Fruit fly (Drosophila melanogaster): ENCODE results near the gene CG32640.

Gene CG32640

DNA sequence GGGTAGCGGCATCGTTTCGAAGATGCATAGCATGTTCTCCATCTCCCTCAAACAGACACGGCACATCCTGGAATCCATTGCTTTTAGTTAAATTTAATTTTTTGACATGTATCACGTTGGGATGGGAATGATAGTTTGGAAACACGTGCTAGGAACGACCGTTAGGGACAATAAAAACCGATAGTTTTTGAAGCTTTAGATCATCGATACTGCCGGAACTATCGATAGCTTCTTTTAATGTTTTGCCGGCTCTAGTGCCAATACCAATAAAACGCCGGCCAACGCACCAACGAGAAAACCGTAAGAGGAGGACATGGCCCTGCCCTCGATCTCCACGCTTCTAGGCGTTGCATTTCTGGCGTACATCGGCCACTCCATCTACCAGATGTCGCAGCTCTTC, 23.0 kb upstream of the CG32640 start, which contains the start of the genes CG4318 and CG4332 (continued):
- TF ChIP-seq Ravus (GFP tag; IDR thresholded peaks at IDR 0.05): no peak
- TF ChIP-seq CG4328 (GFP tag; optimal IDR thresholded peaks at IDR 0.05): no peak
- peak; percentile 33 for TF ChIP-seq cg (GFP tag; optimal IDR thresholded peaks at IDR 0.05)
- TF ChIP-seq otp (GFP tag; IDR thresholded peaks at IDR 0.05): no peak
- no peak for TF ChIP-seq CG17328 (GFP tag; IDR thresholded peaks at IDR 0.05)
- no peak for TF ChIP-seq PHDP (tag; optimal IDR thresholded peaks at IDR 0.05)
- TF ChIP-seq CG10431 (GFP tag; optimal IDR thresholded peaks at IDR 0.05): no peak
- TF ChIP-seq ftz-f1 (GFP tag; optimal IDR thresholded peaks at IDR 0.05): peak; percentile 2
- TF ChIP-seq so (GFP tag; IDR thresholded peaks at IDR 0.05): no peak
- TF ChIP-seq CG3838 (GFP tag; optimal IDR thresholded peaks at IDR 0.05): no peak
- TF ChIP-seq Fer2 (tag; optimal IDR thresholded peaks at IDR 0.05): no peak
- TF ChIP-seq D (optimal IDR thresholded peaks at IDR 0.05): no peak
- no peak for TF ChIP-seq D (GFP tag; optimal IDR thresholded peaks at IDR 0.05)
- TF ChIP-seq MTF-1 (GFP tag; optimal IDR thresholded peaks at IDR 0.05; ENCODE audit: borderline replicate concordance): no peak
- TF ChIP-seq tup (GFP tag; optimal IDR thresholded peaks at IDR 0.05): no peak
- peak; percentile 87 for TF ChIP-seq CG34224 (GFP tag; IDR thresholded peaks at IDR 0.05; ENCODE audit: partially characterized antibody)
- peak; percentile 82 for TF ChIP-seq tna (GFP tag; IDR thresholded peaks at IDR 0.05; ENCODE audit: partially characterized antibody)
- no peak for TF ChIP-seq Nf-YC (tag; optimal IDR thresholded peaks at IDR 0.05)
- peak; percentile 59 for TF ChIP-seq stwl (tag; optimal IDR thresholded peaks at IDR 0.05)
- TF ChIP-seq sob (GFP tag; IDR thresholded peaks at IDR 0.05): no peak
- no peak for TF ChIP-seq CG3281 (GFP tag; optimal IDR thresholded peaks at IDR 0.05)
- TF ChIP-seq Pdp1 (GFP tag; optimal IDR thresholded peaks at IDR 0.05): no peak
- TF ChIP-seq dmrt99B (tag; optimal IDR thresholded peaks at IDR 0.05): no peak
- TF ChIP-seq CG14014 (GFP tag; IDR thresholded peaks at IDR 0.05): no peak
- TF ChIP-seq nerfin-2 (GFP tag; IDR thresholded peaks at IDR 0.05; ENCODE audit: partially characterized antibody): peak; percentile 72
- TF ChIP-seq vfl (GFP tag; optimal IDR thresholded peaks at IDR 0.05): no peak
- no peak for TF ChIP-seq pnt (GFP tag; optimal IDR thresholded peaks at IDR 0.05)
- no peak for TF ChIP-seq gfzf (GFP tag; optimal IDR thresholded peaks at IDR 0.05)
- TF ChIP-seq CG17612 (GFP tag; IDR thresholded peaks at IDR 0.05): no peak
- TF ChIP-seq CG30403 (GFP tag; optimal IDR thresholded peaks at IDR 0.05): no peak
- no peak for TF ChIP-seq exex (tag; optimal IDR thresholded peaks at IDR 0.05)
- TF ChIP-seq Deaf1 (tag; optimal IDR thresholded peaks at IDR 0.05): no peak
- no peak for TF ChIP-seq Usf (GFP tag; optimal IDR thresholded peaks at IDR 0.05)
- peak; percentile 83 for TF ChIP-seq mld (GFP tag; IDR thresholded peaks at IDR 0.05; ENCODE audit: partially characterized antibody)
- TF ChIP-seq knrl (GFP tag; IDR thresholded peaks at IDR 0.05; ENCODE audit: partially characterized antibody): peak; percentile 84
- TF ChIP-seq CG4282 (GFP tag; optimal IDR thresholded peaks at IDR 0.05): no peak
- peak; percentile 45; the same call in 1 of the 3 replicates for TF ChIP-seq CG34422 (GFP tag; IDR thresholded peaks at IDR 0.05)
- peak; percentile 87 for TF ChIP-seq Doc3 (GFP tag; IDR thresholded peaks at IDR 0.05; ENCODE audit: partially characterized antibody)
- TF ChIP-seq chinmo (GFP tag; IDR thresholded peaks at IDR 0.05; ENCODE audit: partially characterized antibody): peak; percentile 85; the same call in 1 of the 4 replicates
- no peak for TF ChIP-seq Lim3 (GFP tag; IDR thresholded peaks at IDR 0.05)
- no peak for TF ChIP-seq Sox100B (GFP tag; optimal IDR thresholded peaks at IDR 0.05)
- TF ChIP-seq CG12155 (GFP tag; optimal IDR thresholded peaks at IDR 0.05): no peak
- no peak for TF ChIP-seq CG9437 (GFP tag; optimal IDR thresholded peaks at IDR 0.05)
- TF ChIP-seq CG7963 (GFP tag; IDR thresholded peaks at IDR 0.05; ENCODE audit: partially characterized antibody): peak; percentile 68
- no peak for TF ChIP-seq twi (tag; optimal IDR thresholded peaks at IDR 0.05)
- no peak for TF ChIP-seq Bdp1 (GFP tag; optimal IDR thresholded peaks at IDR 0.05)
- peak; percentile 92 for TF ChIP-seq Bgb (GFP tag; IDR thresholded peaks at IDR 0.05; ENCODE audit: partially characterized antibody)
- no peak for TF ChIP-seq slou (GFP tag; optimal IDR thresholded peaks at IDR 0.05)
- TF ChIP-seq tio (GFP tag; optimal IDR thresholded peaks at IDR 0.05): no peak
- TF ChIP-seq CG2202 (tag; optimal IDR thresholded peaks at IDR 0.05): no peak
- no peak for TF ChIP-seq ATbp (GFP tag; optimal IDR thresholded peaks at IDR 0.05)

All from whole organism, embryonic.